Fruit fly (Drosophila melanogaster) whole organism, embryonic: ENCODE results near the gene CG34251.
A peak's percentile ranks its signal among the peaks of the same experiment; 100 is the strongest.

Experiments
- Antp ChIP-seq: fragments of 200-800 bp; sonication (Bioruptor generic); optimal IDR thresholded peaks from 3 replicates; lab custom pipeline; 2016; ENCODE audit warnings: missing biosample characterization, missing genetic modification characterization
- Atf6 ChIP-seq: fragments of 200-800 bp; sonication (Bioruptor generic); IDR thresholded peaks from 2 replicates; pipeline ENCODE4 v1.3.6; 2022; ENCODE audit warnings: missing biosample characterization, missing genetic modification characterization
- B-H1 ChIP-seq: fragments of 200-800 bp; sonication (Bioruptor generic); IDR thresholded peaks from 3 replicates; pipeline ENCODE4 v1.3.6; 2022; ENCODE audit warnings: missing biosample characterization, missing genetic modification characterization
- CG10274 ChIP-seq: fragments of 200-800 bp; sonication (Bioruptor generic); optimal IDR thresholded peaks from 3 replicates; lab custom pipeline; 2017; ENCODE audit warnings: missing biosample characterization, mild to moderate bottlenecking, missing genetic modification characterization
- CG10431 ChIP-seq: fragments of 200-800 bp; sonication (Bioruptor generic); optimal IDR thresholded peaks from 3 replicates; lab custom pipeline; 2018; ENCODE audit warnings: missing biosample characterization, mild to moderate bottlenecking, missing genetic modification characterization
- CG10565 ChIP-seq: fragments of 200-800 bp; sonication (Bioruptor generic); optimal IDR thresholded peaks from 3 replicates; lab custom pipeline; 2016; ENCODE audit warnings: missing biosample characterization, mild to moderate bottlenecking, missing genetic modification characterization
- CG10959 ChIP-seq: fragments of 200-800 bp; sonication (Bioruptor generic); IDR thresholded peaks from 2 replicates; pipeline ENCODE4 v1.3.6; 2022; ENCODE audit warnings: missing biosample characterization, missing genetic modification characterization
- CG11560 ChIP-seq: fragments of 200-800 bp; sonication (Bioruptor generic); IDR thresholded peaks from 3 replicates; pipeline ENCODE4 v1.3.6; 2022; ENCODE audit warnings: missing biosample characterization, missing genetic modification characterization
- CG12071 ChIP-seq: fragments of 200-800 bp; sonication (Bioruptor generic); optimal IDR thresholded peaks from 3 replicates; lab custom pipeline; 2018; ENCODE audit warnings: missing biosample characterization, mild to moderate bottlenecking, missing genetic modification characterization
- CG12155 ChIP-seq: fragments of 200-800 bp; sonication (Bioruptor generic); optimal IDR thresholded peaks from 3 replicates; lab custom pipeline; 2016; ENCODE audit warnings: missing biosample characterization, missing genetic modification characterization
- CG13775 ChIP-seq: fragments of 200-800 bp; sonication (Bioruptor generic); optimal IDR thresholded peaks from 3 replicates; lab custom pipeline; 2017; ENCODE audit warnings: missing biosample characterization, mild to moderate bottlenecking, missing genetic modification characterization
- CG17328 ChIP-seq: fragments of 200-800 bp; sonication (Bioruptor generic); IDR thresholded peaks from 2 replicates; pipeline ENCODE4 v1.3.6; 2022; ENCODE audit warnings: missing biosample characterization, missing genetic modification characterization
- CG30020 ChIP-seq: fragments of 200-800 bp; optimal IDR thresholded peaks from 2 replicates; lab custom pipeline; 2019; ENCODE audit warnings: missing biosample characterization, mild to moderate bottlenecking, missing genetic modification characterization, moderate library complexity
- CG30431 ChIP-seq: fragments of 200-800 bp; sonication (Bioruptor generic); optimal IDR thresholded peaks from 2 replicates; lab custom pipeline; 2017; ENCODE audit warnings: missing biosample characterization, missing genetic modification characterization
- CG3065 ChIP-seq: fragments of 200-800 bp; sonication (Bioruptor generic); optimal IDR thresholded peaks from 2 replicates; lab custom pipeline; 2016; ENCODE audit warnings: missing biosample characterization, missing genetic modification characterization
- CG32532 ChIP-seq: fragments of 200-800 bp; sonication (Bioruptor generic); IDR thresholded peaks from 2 replicates; pipeline ENCODE4 v1.3.6; 2022; ENCODE audit warnings: missing biosample characterization, missing genetic modification characterization
- CG42726 ChIP-seq: fragments of 200-800 bp; sonication (Bioruptor generic); IDR thresholded peaks from 2 replicates; pipeline ENCODE4 v1.3.6; 2022; ENCODE audit warnings: missing biosample characterization, missing genetic modification characterization; ENCODE audit not compliant: partially characterized antibody
- CG43689 ChIP-seq: fragments of 200-800 bp; sonication (Bioruptor generic); IDR thresholded peaks from 2 replicates; pipeline ENCODE4 v1.3.6; 2022; ENCODE audit warnings: missing biosample characterization, missing genetic modification characterization
- CG4854 ChIP-seq: fragments of 200-800 bp; sonication (Bioruptor generic); optimal IDR thresholded peaks from 2 replicates; lab custom pipeline; 2016; ENCODE audit warnings: missing biosample characterization, missing genetic modification characterization, inconsistent platforms
- CG6683 ChIP-seq: fragments of 200-800 bp; sonication (Bioruptor generic); optimal IDR thresholded peaks from 2 replicates; lab custom pipeline; 2017; ENCODE audit warnings: missing biosample characterization, mild to moderate bottlenecking, missing genetic modification characterization, missing genetic modification reagents
- CG7372 ChIP-seq: fragments of 200-800 bp; sonication (Bioruptor generic); IDR thresholded peaks from 2 replicates; pipeline ENCODE4 v1.3.6; 2022; ENCODE audit warnings: missing biosample characterization, missing genetic modification characterization
- CG7556 ChIP-seq: fragments of 200-800 bp; sonication (Bioruptor generic); optimal IDR thresholded peaks from 2 replicates; lab custom pipeline; 2017; ENCODE audit warnings: missing biosample characterization, mild to moderate bottlenecking, missing genetic modification characterization
- CG9876 ChIP-seq: fragments of 200-800 bp; sonication (Bioruptor generic); optimal IDR thresholded peaks from 2 replicates; lab custom pipeline; 2016; ENCODE audit warnings: missing biosample characterization, missing genetic modification characterization
- CTCF ChIP-seq: fragments of 200-800 bp; sonication (Bioruptor generic); optimal IDR thresholded peaks from 2 replicates; lab custom pipeline; 2017; ENCODE audit warnings: missing biosample characterization, mild to moderate bottlenecking, missing genetic modification characterization, moderate library complexity
- ERR ChIP-seq: fragments of 200-800 bp; sonication (Bioruptor generic); optimal IDR thresholded peaks from 2 replicates; lab custom pipeline; 2016; ENCODE audit warnings: missing biosample characterization, missing genetic modification characterization
- HHEX ChIP-seq: fragments of 200-800 bp; sonication (Bioruptor generic); optimal IDR thresholded peaks from 3 replicates; lab custom pipeline; 2017; ENCODE audit warnings: missing biosample characterization, mild to moderate bottlenecking, missing genetic modification characterization, missing genetic modification reagents
- MBD-R2 ChIP-seq: fragments of 200-800 bp; sonication (Bioruptor generic); IDR thresholded peaks from 2 replicates; pipeline ENCODE4 v1.3.6; 2022; ENCODE audit warnings: missing biosample characterization, missing genetic modification characterization
- Max ChIP-seq: fragments of 200-800 bp; sonication (Bioruptor generic); optimal IDR thresholded peaks from 2 replicates; lab custom pipeline; 2016; ENCODE audit warnings: missing biosample characterization, mild to moderate bottlenecking, missing genetic modification characterization
- Med ChIP-seq: fragments of 200-800 bp; sonication (Bioruptor generic); peaks from one replicate; lab custom pipeline; 2016; ENCODE audit warnings: missing biosample characterization, missing genetic modification characterization, mild to moderate bottlenecking, inconsistent platforms, moderate library complexity
- Nf-YC ChIP-seq: fragments of 200-800 bp; optimal IDR thresholded peaks from 3 replicates; lab custom pipeline; 2019; ENCODE audit warnings: missing biosample characterization, mild to moderate bottlenecking, missing genetic modification characterization, moderate library complexity
- Rfx ChIP-seq: fragments of 200-800 bp; sonication (Bioruptor generic); IDR thresholded peaks from 2 replicates; pipeline ENCODE4 v1.3.6; 2022; ENCODE audit warnings: missing biosample characterization, missing genetic modification characterization
- Spps ChIP-seq: fragments of 200-800 bp; sonication (Bioruptor generic); optimal IDR thresholded peaks from 2 replicates; lab custom pipeline; 2018; ENCODE audit warnings: missing biosample characterization, mild to moderate bottlenecking, missing genetic modification characterization
- Tbp ChIP-seq: fragments of >200 bp; optimal IDR thresholded peaks from 2 replicates; lab custom pipeline; 2018; ENCODE audit warnings: missing biosample characterization, missing genetic modification characterization
- Xrp1 ChIP-seq: fragments of 200-800 bp; sonication (Bioruptor generic); IDR thresholded peaks from 2 replicates; pipeline ENCODE4 v1.3.6; 2022; ENCODE audit warnings: missing biosample characterization, missing genetic modification characterization
- ap ChIP-seq: fragments of 200-800 bp; sonication (Bioruptor generic); IDR thresholded peaks from 2 replicates; pipeline ENCODE4 v1.3.6; 2022; ENCODE audit warnings: missing biosample characterization, missing genetic modification characterization
- az2 ChIP-seq: fragments of 200-800 bp; sonication (Bioruptor generic); optimal IDR thresholded peaks from 3 replicates; lab custom pipeline; 2016; ENCODE audit warnings: missing biosample characterization, missing genetic modification characterization
- bcd ChIP-seq: fragments of 200-800 bp; sonication (Bioruptor generic); optimal IDR thresholded peaks from 2 replicates; lab custom pipeline; 2017; ENCODE audit warnings: missing biosample characterization, mild to moderate bottlenecking, missing genetic modification characterization
- br ChIP-seq: fragments of >200 bp; optimal IDR thresholded peaks from 2 replicates; lab custom pipeline; 2017
- cg ChIP-seq: fragments of 200-800 bp; sonication (Bioruptor generic); optimal IDR thresholded peaks from 3 replicates; lab custom pipeline; 2019; ENCODE audit warnings: missing biosample characterization, mild to moderate bottlenecking, missing genetic modification characterization, moderate library complexity
- chif ChIP-seq, 2 experiments: fragments of 200-800 bp; sonication (Bioruptor generic); optimal IDR thresholded peaks; 3 replicates each; lab custom pipeline; 2016; ENCODE audit warnings: missing biosample characterization in 2 of 2, missing genetic modification characterization in 2 of 2
- dimm ChIP-seq: fragments of 200-800 bp; sonication (Bioruptor generic); IDR thresholded peaks from 2 replicates; pipeline ENCODE4 v1.3.6; 2022; ENCODE audit warnings: missing biosample characterization, missing genetic modification characterization
- dpn ChIP-seq, 2 experiments: fragments of 200-800 bp; sonication (Bioruptor generic); optimal IDR thresholded peaks; 3 replicates each; lab custom pipeline; 2016; ENCODE audit warnings: missing biosample characterization in 2 of 2, missing genetic modification characterization in 2 of 2
- emc ChIP-seq: fragments of 200-800 bp; sonication (Bioruptor generic); optimal IDR thresholded peaks from 2 replicates; lab custom pipeline; 2016; ENCODE audit warnings: missing biosample characterization, missing genetic modification characterization
- kni ChIP-seq: fragments of 200-800 bp; sonication (Bioruptor generic); optimal IDR thresholded peaks from 3 replicates; lab custom pipeline; 2017; ENCODE audit warnings: mild to moderate bottlenecking, missing biosample characterization, missing genetic modification reagents, missing genetic modification characterization
- lola ChIP-seq, 3 experiments: fragments of >200 bp in 2 of 3; fragments of 200-800 bp in 1 of 3; sonication (Bioruptor generic) in 1 of 3; optimal IDR thresholded peaks; 2 replicates each; lab custom pipeline; 2017 to 2019; ENCODE audit warnings: missing biosample characterization in 3 of 3, missing genetic modification characterization in 3 of 3, mild to moderate bottlenecking in 1 of 3, moderate library complexity in 1 of 3
- lov ChIP-seq, 2 experiments: fragments of 200-800 bp in 1 of 2; fragments of >200 bp in 1 of 2; sonication (Bioruptor generic) in 1 of 2; IDR thresholded peaks in 1 of 2; optimal IDR thresholded peaks in 1 of 2; 2 replicates in 1 of 2; 3 replicates in 1 of 2; pipeline versions ENCODE4 v1.3.6 to Lab custom; 2017 to 2022; ENCODE audit warnings: missing biosample characterization in 1 of 2, missing genetic modification characterization in 1 of 2
- nau ChIP-seq: fragments of 200-800 bp; sonication (Bioruptor generic); optimal IDR thresholded peaks from 3 replicates; lab custom pipeline; 2017; ENCODE audit warnings: missing biosample characterization, mild to moderate bottlenecking, missing genetic modification characterization, missing genetic modification reagents
- pnt ChIP-seq: fragments of 200-800 bp; sonication (Bioruptor generic); optimal IDR thresholded peaks from 3 replicates; lab custom pipeline; 2016; ENCODE audit warnings: missing biosample characterization, missing genetic modification characterization
- ro ChIP-seq: fragments of 200-800 bp; sonication (Bioruptor generic); IDR thresholded peaks from 2 replicates; pipeline ENCODE4 v1.3.6; 2022; ENCODE audit warnings: missing biosample characterization, missing genetic modification characterization
- sob ChIP-seq: fragments of 200-800 bp; sonication (Bioruptor generic); IDR thresholded peaks from 2 replicates; pipeline ENCODE4 v1.3.6; 2022; ENCODE audit warnings: missing biosample characterization, missing genetic modification characterization
- toy ChIP-seq: fragments of 200-800 bp; sonication (Bioruptor generic); IDR thresholded peaks from 2 replicates; pipeline ENCODE4 v1.3.6; 2022; ENCODE audit warnings: missing biosample characterization, missing genetic modification characterization
- vfl ChIP-seq: fragments of 200-800 bp; sonication (Bioruptor generic); optimal IDR thresholded peaks from 2 replicates; lab custom pipeline; 2016; ENCODE audit warnings: missing biosample characterization, missing genetic modification characterization
- zen2 ChIP-seq: fragments of 200-800 bp; sonication (Bioruptor generic); IDR thresholded peaks from 3 replicates; pipeline ENCODE4 v1.3.6; 2022; ENCODE audit warnings: missing biosample characterization, missing genetic modification characterization; ENCODE audit not compliant: partially characterized antibody

The CG34251 gene

dm6 chr3L:17644906-17645244, 26.5 kb upstream of the CG34251 start, which contains the start of gene Pep (continued):
- TF ChIP-seq CG10959 (GFP tag; lab: Robert Waterston, UW) (no peak), CG3065 (no peak), Atf6 (GFP tag; lab: Robert Waterston, UW) (no peak; the same call in 1 of the 2 replicates), pnt (GFP tag; lab: Kevin White, UChicago) (no peak), dpn (GFP tag; optimal IDR thresholded peaks at IDR 0.05; lab: Kevin White, UChicago) (peak; percentile 16 to 46), Med (peak; percentile 91), toy (no peak), CG32532 (GFP tag; lab: Robert Waterston, UW) (no peak), CG7556 (GFP tag; lab: Kevin White, UChicago) (no peak), ap (GFP tag; lab: Robert Waterston, UW) (no peak), CG4854 (GFP tag; lab: Kevin White, UChicago) (no peak), CG17328 (GFP tag; lab: Robert Waterston, UW) (0 out of 2 replicates have a peak, but pooled peaks have one; percentile 39), Tbp (GFP tag; lab: Kevin White, UChicago) (no peak), lov (optimal IDR thresholded peaks at IDR 0.05; lab: Kevin White, UChicago) (no peak), lov (GFP tag; IDR thresholded peaks at IDR 0.05; lab: Robert Waterston, UW) (no peak), B-H1 (GFP tag; lab: Robert Waterston, UW) (no peak), ERR (GFP tag; lab: Kevin White, UChicago) (no peak), CG42726 (GFP tag; lab: Robert Waterston, UW) (peak; percentile 99), CG12155 (GFP tag; lab: Kevin White, UChicago) (peak; percentile 24), cg (GFP tag; lab: Kevin White, UChicago) (no peak), emc (no peak), sob (GFP tag; lab: Robert Waterston, UW) (peak; percentile 58; the same call in 1 of the 2 replicates), CG9876 (no peak), Max (GFP tag; lab: Kevin White, UChicago) (no peak), HHEX (GFP tag; lab: Kevin White, UChicago) (no peak), CG10274 (no peak), CG10565 (GFP tag; lab: Kevin White, UChicago) (no peak), az2 (GFP tag; lab: Kevin White, UChicago) (no peak), CG10431 (GFP tag; lab: Kevin White, UChicago) (no peak), chif (GFP tag; optimal IDR thresholded peaks at IDR 0.05; lab: Kevin White, UChicago) (no peak), br (no peak), CG12071 (GFP tag; lab: Kevin White, UChicago) (no peak), CG11560 (tag; lab: Robert Waterston, UW) (no peak), Nf-YC (no peak), CG30020 (tag; lab: Kevin White, UChicago) (peak; percentile 75), Rfx (GFP tag; lab: Robert Waterston, UW) (no peak), Spps (tag; lab: Kevin White, UChicago) (no peak), lola (GFP tag; optimal IDR thresholded peaks at IDR 0.05; lab: Kevin White, UChicago) (no peak), MBD-R2 (GFP tag; lab: Robert Waterston, UW) (peak; percentile 56), ro (no peak), CG43689 (GFP tag; lab: Robert Waterston, UW) (no peak), bcd (GFP tag; lab: Kevin White, UChicago) (no peak), Xrp1 (GFP tag; lab: Robert Waterston, UW) (peak; percentile 24; the same call in 1 of the 2 replicates), CTCF (GFP tag; lab: Kevin White, UChicago) (peak; percentile 77), CG6683 (GFP tag; lab: Kevin White, UChicago) (no peak), CG30431 (no peak), zen2 (GFP tag; lab: Robert Waterston, UW) (peak; percentile 99; the same call in 2 of the 3 replicates), nau (GFP tag; lab: Kevin White, UChicago) (no peak), dimm (GFP tag; lab: Robert Waterston, UW) (no peak), Antp (GFP tag; lab: Kevin White, UChicago) (peak; percentile 34), vfl (GFP tag; lab: Kevin White, UChicago) (peak; percentile 38), CG13775 (GFP tag; lab: Kevin White, UChicago) (no peak), CG7372 (no peak), kni (GFP tag; lab: Kevin White, UChicago) (no peak)
